Worm (Caenorhabditis elegans) whole organism, L2 larva: ENCODE results near the gene fln-1.
A peak's percentile ranks its signal among the peaks of the same experiment; 100 is the strongest.

Experiments
- C34F6.9 ChIP-seq: fragments of 150-350 bp; optimal IDR thresholded peaks from 2 replicates; lab custom pipeline; 2014; ENCODE audit warnings: missing biosample characterization, missing genetic modification characterization
- F13H6.1 ChIP-seq: sonication (generic microtip); optimal IDR thresholded peaks from 2 replicates; lab custom pipeline; 2016; ENCODE audit warnings: missing genetic modification characterization, missing compliant biosample characterization
- R02D3.7 ChIP-seq: fragments of 150-350 bp; optimal IDR thresholded peaks from 2 replicates; lab custom pipeline; 2014; ENCODE audit warnings: missing biosample characterization, missing genetic modification characterization
- Y55F3AM.14 ChIP-seq: fragments of 200-800 bp; sonication (Bioruptor generic); optimal IDR thresholded peaks from 2 replicates; lab custom pipeline; 2018; ENCODE audit warnings: mild to moderate bottlenecking, missing genetic modification characterization, missing compliant biosample characterization
- ZK546.5 ChIP-seq: sonication (generic microtip); optimal IDR thresholded peaks from 2 replicates; lab custom pipeline; 2017; ENCODE audit warnings: missing biosample characterization, missing genetic modification characterization
- alr-1 ChIP-seq: fragments of 150-350 bp; optimal IDR thresholded peaks from 2 replicates; lab custom pipeline; 2014; ENCODE audit warnings: missing biosample characterization, missing genetic modification characterization
- aly-2 ChIP-seq: fragments of 150-350 bp; optimal IDR thresholded peaks from 2 replicates; lab custom pipeline; 2014; ENCODE audit warnings: missing biosample characterization, missing genetic modification characterization
- ama-1 ChIP-seq: fragments of 150-350 bp; optimal IDR thresholded peaks from 2 replicates; lab custom pipeline; 2018; ENCODE audit warnings: inconsistent platforms
- blmp-1 ChIP-seq: sonication (generic microtip); optimal IDR thresholded peaks from 2 replicates; lab custom pipeline; 2017; ENCODE audit warnings: missing genetic modification characterization, mild to moderate bottlenecking, missing compliant biosample characterization, antibody characterized with exemption, moderate library complexity; ENCODE audit not compliant: insufficient read depth
- crh-2 ChIP-seq: sonication (generic microtip); optimal IDR thresholded peaks from 2 replicates; lab custom pipeline; 2017; ENCODE audit warnings: missing biosample characterization, missing genetic modification characterization
- dmd-4 ChIP-seq: sonication (generic microtip); optimal IDR thresholded peaks from 2 replicates; lab custom pipeline; 2017; ENCODE audit warnings: missing biosample characterization, missing genetic modification characterization
- egl-27 ChIP-seq: sonication (generic microtip); optimal IDR thresholded peaks from 3 replicates; lab custom pipeline; 2017; ENCODE audit warnings: missing biosample characterization, missing genetic modification reagents, missing genetic modification characterization
- elt-1 ChIP-seq: fragments of 150-350 bp; optimal IDR thresholded peaks from 2 replicates; lab custom pipeline; 2014; ENCODE audit warnings: missing biosample characterization, missing genetic modification characterization
- fos-1 ChIP-seq: fragments of 150-350 bp; optimal IDR thresholded peaks from 2 replicates; lab custom pipeline; 2014; ENCODE audit warnings: missing biosample characterization, missing genetic modification characterization
- gmeb-1 ChIP-seq: fragments of 150-350 bp; optimal IDR thresholded peaks from 2 replicates; lab custom pipeline; 2014; ENCODE audit warnings: missing biosample characterization, missing genetic modification characterization
- lin-11 ChIP-seq: fragments of 150-350 bp; sonication (generic microtip); optimal IDR thresholded peaks from 2 replicates; lab custom pipeline; 2014; ENCODE audit warnings: missing biosample characterization, missing genetic modification characterization, inconsistent platforms, mixed read lengths
- lin-13 ChIP-seq: fragments of 150-350 bp; optimal IDR thresholded peaks from 2 replicates; lab custom pipeline; 2014; ENCODE audit warnings: missing biosample characterization, missing genetic modification reagents, missing genetic modification characterization
- lin-39 ChIP-seq: fragments of 150-350 bp; optimal IDR thresholded peaks from 2 replicates; lab custom pipeline; 2014; ENCODE audit warnings: missing biosample characterization, missing genetic modification reagents, missing genetic modification characterization
- mab-5 ChIP-seq: fragments of 150-350 bp; optimal IDR thresholded peaks from 2 replicates; lab custom pipeline; 2014; ENCODE audit warnings: missing biosample characterization, missing genetic modification characterization
- mbf-1 ChIP-seq: sonication (generic microtip); optimal IDR thresholded peaks from 2 replicates; lab custom pipeline; 2017; ENCODE audit warnings: missing biosample characterization, missing genetic modification characterization
- mdl-1 ChIP-seq, 2 experiments: fragments of 150-350 bp in 1 of 2; sonication (generic microtip) in 1 of 2; optimal IDR thresholded peaks; 2 replicates each; lab custom pipeline; 2017; ENCODE audit warnings: missing biosample characterization in 2 of 2, missing genetic modification characterization in 2 of 2
- nhr-10 ChIP-seq: sonication (generic microtip); optimal IDR thresholded peaks from 2 replicates; lab custom pipeline; 2017; ENCODE audit warnings: missing biosample characterization, missing genetic modification characterization
- nhr-11 ChIP-seq: fragments of 150-350 bp; optimal IDR thresholded peaks from 2 replicates; lab custom pipeline; 2014; ENCODE audit warnings: missing biosample characterization, missing genetic modification characterization
- nhr-12 ChIP-seq: fragments of 150-350 bp; optimal IDR thresholded peaks from 2 replicates; lab custom pipeline; 2014; ENCODE audit warnings: missing biosample characterization, missing genetic modification characterization
- nhr-129 ChIP-seq: fragments of 150-350 bp; optimal IDR thresholded peaks from 2 replicates; lab custom pipeline; 2014; ENCODE audit warnings: missing biosample characterization, missing genetic modification characterization
- nhr-21 ChIP-seq: fragments of 150-350 bp; optimal IDR thresholded peaks from 2 replicates; lab custom pipeline; 2014; ENCODE audit warnings: missing biosample characterization, missing genetic modification characterization
- nhr-77 ChIP-seq: fragments of 150-350 bp; optimal IDR thresholded peaks from 2 replicates; lab custom pipeline; 2014; ENCODE audit warnings: missing biosample characterization, missing genetic modification characterization
- sem-4 ChIP-seq: fragments of 150-350 bp; optimal IDR thresholded peaks from 2 replicates; lab custom pipeline; 2014; ENCODE audit warnings: missing biosample characterization, missing genetic modification reagents, missing genetic modification characterization
- sma-3 ChIP-seq: sonication (generic microtip); optimal IDR thresholded peaks from 2 replicates; lab custom pipeline; 2016; ENCODE audit warnings: missing genetic modification reagents, missing genetic modification characterization, missing compliant biosample characterization
- sma-9 ChIP-seq, 2 experiments: fragments of 150-350 bp in 1 of 2; sonication (generic microtip) in 1 of 2; optimal IDR thresholded peaks; 2 replicates each; lab custom pipeline; 2014 to 2016; ENCODE audit warnings: missing genetic modification characterization in 2 of 2, mild to moderate bottlenecking in 1 of 2, missing biosample characterization in 1 of 2, missing compliant biosample characterization in 1 of 2, missing genetic modification reagents in 1 of 2, moderate library complexity in 1 of 2
- unc-39 ChIP-seq: fragments of 150-350 bp; optimal IDR thresholded peaks from 2 replicates; lab custom pipeline; 2014; ENCODE audit warnings: missing biosample characterization, missing genetic modification characterization
- unc-55 ChIP-seq: fragments of 150-350 bp; sonication (generic microtip); optimal IDR thresholded peaks from 3 replicates; lab custom pipeline; 2014; ENCODE audit warnings: missing biosample characterization, missing genetic modification reagents, missing genetic modification characterization
- ztf-1 ChIP-seq: fragments of 200-800 bp; sonication (Bioruptor generic); conservative IDR thresholded peaks from 2 replicates; pipeline ENCODE4 v1.3.6; 2022; ENCODE audit warnings: missing genetic modification characterization, missing compliant biosample characterization
- ztf-4 ChIP-seq: fragments of 150-350 bp; optimal IDR thresholded peaks from 2 replicates; lab custom pipeline; 2014; ENCODE audit warnings: missing biosample characterization, missing genetic modification characterization

fln-1 gene

ce11 chrIV:364983-365382, 10.8 kb downstream of the fln-1 start:
- TF ChIP-seq nhr-129 (tag; lab: Kevin White, UChicago) (peak; percentile 37), lin-39 (tag; lab: Kevin White, UChicago) (no peak), unc-55 (no peak), alr-1 (tag; lab: Kevin White, UChicago) (no peak), C34F6.9 (tag; lab: Kevin White, UChicago) (peak; percentile 28), nhr-21 (no peak), blmp-1 (tag; lab: Kevin White, UChicago) (no peak)

DNA sequence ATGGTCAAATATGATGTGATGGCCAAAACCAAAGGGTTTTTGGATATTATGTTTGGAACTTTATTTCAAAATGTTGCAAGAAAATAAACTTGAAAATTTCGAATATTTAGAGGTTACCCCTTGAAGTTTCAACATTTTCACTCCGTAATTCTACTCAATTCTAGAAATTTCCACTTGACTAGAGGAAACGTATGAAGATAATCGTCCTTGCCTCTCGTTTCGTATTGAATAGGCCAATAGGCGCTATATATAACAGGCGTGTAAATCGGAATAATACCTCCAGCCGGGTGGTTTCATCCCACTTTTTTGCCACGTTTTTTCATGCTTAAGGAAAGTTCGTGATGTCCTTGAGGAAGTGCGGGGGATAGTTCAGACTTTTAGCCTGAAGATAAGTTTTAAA, 32.5 kb downstream of the fln-1 start:
- no peak for TF ChIP-seq mab-5 (tag; lab: Kevin White, UChicago)
- no peak for TF ChIP-seq nhr-12 (tag; lab: Kevin White, UChicago)
- no peak for TF ChIP-seq Y55F3AM.14 (GFP tag; lab: Kevin White, UChicago)
- no peak for TF ChIP-seq nhr-10 (tag; lab: Kevin White, UChicago)
- no peak for TF ChIP-seq nhr-11 (tag; lab: Kevin White, UChicago)
- no peak for TF ChIP-seq blmp-1 (tag; lab: Kevin White, UChicago)
- TF ChIP-seq, all 48 proteins: peak for 0

DNA sequence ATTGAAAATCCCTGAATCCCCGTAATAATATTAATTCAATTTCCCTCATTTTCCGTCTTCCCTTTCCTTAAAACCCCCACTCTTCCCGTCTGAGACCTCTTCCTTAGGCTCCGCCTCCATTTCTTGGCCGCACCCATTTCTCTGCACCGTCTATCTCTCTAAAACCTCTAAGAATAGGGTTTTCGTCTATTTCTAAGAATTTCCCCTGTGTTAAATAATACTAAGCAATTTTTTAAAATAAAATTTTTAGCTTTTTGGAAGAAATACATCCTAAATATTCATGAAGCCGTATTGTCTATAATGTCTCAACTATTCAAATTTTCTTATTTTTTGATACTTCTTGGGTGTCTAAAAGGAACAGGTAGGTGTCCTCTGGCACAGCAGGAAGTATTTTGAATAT, 36.3 kb downstream of the fln-1 start, which contains the start of gene cdh-8:
TSS of gene cdh-8 (plus strand) at position 301 of the 400 bp plus-strand sequence.
- no peak for TF ChIP-seq nhr-10 (tag; lab: Kevin White, UChicago)
- TF ChIP-seq ztf-4 (tag; lab: Kevin White, UChicago): no peak
- no peak for TF ChIP-seq elt-1 (tag; lab: Kevin White, UChicago)
- TF ChIP-seq egl-27: no peak
- no peak for TF ChIP-seq gmeb-1 (tag; lab: Kevin White, UChicago)
- TF ChIP-seq mbf-1: no peak
- no peak for TF ChIP-seq lin-11 (tag; lab: Kevin White, UChicago)
- no peak for TF ChIP-seq C34F6.9 (tag; lab: Kevin White, UChicago)
- no peak for TF ChIP-seq unc-55
- no peak for TF ChIP-seq Y55F3AM.14 (GFP tag; lab: Kevin White, UChicago)
- no peak for TF ChIP-seq sma-3 (GFP tag; lab: Kevin White, UChicago)
- no peak for TF ChIP-seq nhr-77 (tag; lab: Kevin White, UChicago)
- no peak for TF ChIP-seq lin-13 (GFP tag; lab: Kevin White, UChicago)
- TF ChIP-seq dmd-4 (tag; lab: Kevin White, UChicago): no peak
- TF ChIP-seq nhr-129 (tag; lab: Kevin White, UChicago): no peak
- no peak for TF ChIP-seq unc-39 (tag; lab: Kevin White, UChicago)
- no peak for TF ChIP-seq F13H6.1 (tag; lab: Kevin White, UChicago)
- TF ChIP-seq crh-2 (tag; lab: Kevin White, UChicago): no peak
- TF ChIP-seq mdl-1 (tag; optimal IDR thresholded peaks at IDR 0.05; lab: Kevin White, UChicago): no peak

DNA sequence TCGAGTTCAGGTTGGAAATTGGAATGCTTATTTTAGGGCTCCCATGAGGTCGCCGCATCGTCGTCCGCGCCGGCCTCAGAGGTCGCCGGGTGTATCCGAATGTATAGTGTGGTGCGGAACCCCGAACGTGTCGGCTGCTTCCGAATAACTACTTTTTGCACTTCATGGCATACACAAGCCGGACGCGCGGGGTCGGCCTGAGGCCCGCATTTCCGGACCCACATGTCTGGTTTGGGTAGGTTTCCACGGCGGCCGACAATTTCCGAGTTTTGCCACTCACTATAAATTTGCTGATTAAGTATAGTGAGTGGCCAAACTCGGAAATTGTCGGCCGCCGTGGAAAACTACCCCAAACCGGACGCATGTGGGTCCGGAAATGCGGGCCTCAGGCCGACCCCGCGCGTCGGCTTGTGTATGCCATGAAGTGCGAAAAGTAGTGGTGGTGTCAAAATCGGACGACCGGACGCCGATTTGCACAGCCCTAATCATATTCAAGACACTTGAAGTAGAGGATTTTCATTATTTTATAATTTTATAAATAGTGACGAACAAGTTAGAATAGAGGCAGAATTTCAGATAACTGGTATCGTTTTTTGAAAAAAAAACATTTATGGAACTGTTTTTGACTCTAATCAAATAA, 37.5 kb downstream of the fln-1 start:
- TF ChIP-seq C34F6.9 (tag; lab: Kevin White, UChicago): no peak

DNA sequence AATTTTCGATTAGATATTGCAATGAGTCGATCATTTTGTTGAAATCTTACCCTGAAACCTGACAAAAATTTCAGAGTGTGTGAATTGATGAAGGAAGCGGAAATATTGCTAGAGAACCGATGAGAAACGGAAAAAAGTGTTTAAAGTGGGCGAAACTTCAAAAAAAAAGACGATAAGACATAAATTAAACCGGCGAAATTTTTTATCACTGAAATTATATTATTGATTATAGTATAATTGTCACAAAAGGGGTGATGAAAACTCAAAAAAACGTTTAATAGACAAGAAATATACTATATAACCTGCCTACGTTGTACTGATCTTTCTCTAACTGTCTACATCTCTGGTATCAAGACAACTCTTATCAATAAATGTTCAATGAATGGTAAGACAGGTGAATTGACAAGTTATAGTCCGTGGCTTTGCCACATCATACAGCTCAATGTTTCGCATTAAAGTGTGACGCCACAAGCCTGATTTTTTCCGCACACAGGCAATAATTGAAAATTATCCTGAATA, 38.6 kb downstream of the fln-1 start, which contains the start of gene pxmp-4:
TSS of gene pxmp-4 (minus strand) at position 51 of the 519 bp plus-strand sequence.
- TF ChIP-seq aly-2 (tag; lab: Kevin White, UChicago) (no peak), unc-39 (tag; lab: Kevin White, UChicago) (no peak), sma-9 (GFP tag; optimal IDR thresholded peaks at IDR 0.05; lab: Kevin White, UChicago) (no peak), sma-9 (tag; optimal IDR thresholded peaks at IDR 0.05; lab: Kevin White, UChicago) (no peak), R02D3.7 (no peak), fos-1 (tag; lab: Kevin White, UChicago) (peak; percentile 52), dmd-4 (tag; lab: Kevin White, UChicago) (no peak)

- TF ChIP-seq ztf-1 (no peak), sem-4 (tag; lab: Kevin White, UChicago) (no peak), R02D3.7 (no peak), nhr-12 (tag; lab: Kevin White, UChicago) (no peak), ZK546.5 (tag; lab: Kevin White, UChicago) (no peak), sma-9 (GFP tag; optimal IDR thresholded peaks at IDR 0.05; lab: Kevin White, UChicago) (no peak), sma-9 (tag; optimal IDR thresholded peaks at IDR 0.05; lab: Kevin White, UChicago) (no peak), elt-1 (tag; lab: Kevin White, UChicago) (no peak), F13H6.1 (tag; lab: Kevin White, UChicago) (no peak), lin-13 (GFP tag; lab: Kevin White, UChicago) (no peak), ama-1 (lab: Kevin White, UChicago) (no peak), nhr-77 (tag; lab: Kevin White, UChicago) (no peak), sma-3 (GFP tag; lab: Kevin White, UChicago) (no peak), lin-39 (tag; lab: Kevin White, UChicago) (no peak)
These were observed 45.3 kb downstream of the fln-1 start, which contains the start of gene F18F11.4 for ce11 chrIV:330523-330922. TSS of gene F18F11.4 (plus strand) at chrIV:330823.
